Fruit fly (Drosophila melanogaster): ENCODE data around the gene PQBP1.

dm6 chr3R:25046023-25046422 is 19.6 kb upstream of the PQBP1 start, which contains the start of gene CG11786:
- TF ChIP-seq tai (GFP tag; optimal IDR thresholded peaks at IDR 0.05): no peak
- no peak for TF ChIP-seq CG9705 (GFP tag; optimal IDR thresholded peaks at IDR 0.05)
- no peak for TF ChIP-seq Mio (GFP tag; optimal IDR thresholded peaks at IDR 0.05)
- no peak for TF ChIP-seq Jra (GFP tag; optimal IDR thresholded peaks at IDR 0.05)
- no peak for TF ChIP-seq Abd-B (GFP tag; optimal IDR thresholded peaks at IDR 0.05)
- no peak for TF ChIP-seq pan (optimal IDR thresholded peaks at IDR 0.05)
- no peak for TF ChIP-seq fru (GFP tag; optimal IDR thresholded peaks at IDR 0.05)
- no peak for TF ChIP-seq h (GFP tag; optimal IDR thresholded peaks at IDR 0.05)
- no peak for TF ChIP-seq Myc (optimal IDR thresholded peaks at IDR 0.05)
- no peak for TF ChIP-seq Rel (GFP tag; optimal IDR thresholded peaks at IDR 0.05)
- TF ChIP-seq Rel (tag; optimal IDR thresholded peaks at IDR 0.05): no peak
